Fruit fly (Drosophila melanogaster): ENCODE results near the gene IP3K2.

The IP3K2 gene

DNA sequence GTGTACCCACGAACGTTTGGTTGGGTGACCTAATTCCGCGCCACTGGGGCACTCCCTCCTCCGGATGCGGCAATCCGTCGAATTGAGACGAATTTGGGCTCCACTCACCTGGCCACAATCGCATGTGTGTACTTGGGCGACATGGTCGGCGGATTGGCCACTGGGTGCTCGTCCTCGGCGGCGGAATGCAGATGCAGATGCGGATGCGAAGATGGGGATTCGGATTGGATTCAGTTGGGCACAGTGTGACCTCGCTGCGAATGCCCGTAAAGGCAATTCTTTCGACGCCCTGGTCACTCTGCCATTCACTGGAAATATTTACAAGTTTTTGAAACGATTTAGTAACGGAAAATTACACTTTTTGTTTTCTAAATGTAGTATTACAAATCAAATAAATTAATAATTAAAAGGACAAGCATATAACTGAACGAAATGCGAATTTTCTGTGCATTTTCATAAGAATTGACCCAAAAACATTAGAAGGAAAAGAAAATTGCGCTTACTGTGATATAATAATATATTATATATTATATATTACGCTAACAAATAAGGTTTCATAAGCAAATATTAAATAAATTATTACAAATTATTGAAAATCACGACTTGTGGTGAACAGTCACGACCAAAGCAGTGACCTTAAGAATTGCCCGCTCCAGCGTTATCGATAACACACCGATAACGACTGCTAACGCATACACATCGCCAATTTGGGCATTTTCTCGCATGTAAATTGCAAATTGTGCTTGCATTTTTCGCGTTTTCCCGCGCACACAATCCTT, 6.8 kb upstream of the IP3K2 start, which contains the start of gene CG1622 (continued):
- TF ChIP-seq lilli (GFP tag; optimal IDR thresholded peaks at IDR 0.05) (peak; percentile 21), CG8924 (tag; optimal IDR thresholded peaks at IDR 0.05) (peak; percentile 55), Dp (GFP tag; optimal IDR thresholded peaks at IDR 0.05) (peak; percentile 23), Opbp (GFP tag; IDR thresholded peaks at IDR 0.05; ENCODE audit: partially characterized antibody) (0 out of 3 replicates have a peak, but pooled peaks have one; percentile 32), Xrp1 (GFP tag; IDR thresholded peaks at IDR 0.05) (peak; percentile 33; the same call in 1 of the 2 replicates), Nf-YC (tag; optimal IDR thresholded peaks at IDR 0.05) (peak; percentile 39), CG34376 (GFP tag; optimal IDR thresholded peaks at IDR 0.05) (no peak), CG9437 (GFP tag; optimal IDR thresholded peaks at IDR 0.05) (peak; percentile 3), cas (GFP tag; IDR thresholded peaks at IDR 0.05) (no peak), btn (GFP tag; optimal IDR thresholded peaks at IDR 0.05) (no peak), CG2678 (tag; optimal IDR thresholded peaks at IDR 0.05) (no peak), CG12659 (GFP tag; optimal IDR thresholded peaks at IDR 0.05) (peak; percentile 59), CG6813 (GFP tag; optimal IDR thresholded peaks at IDR 0.05) (no peak), zf30C (GFP tag; optimal IDR thresholded peaks at IDR 0.05) (no peak), CG34224 (GFP tag; IDR thresholded peaks at IDR 0.05; ENCODE audit: partially characterized antibody) (peak; percentile 41; the same call in 1 of the 3 replicates), CG10543 (GFP tag; optimal IDR thresholded peaks at IDR 0.05) (peak; percentile 56), CG5953 (GFP tag; IDR thresholded peaks at IDR 0.05) (no peak), gem (tag; optimal IDR thresholded peaks at IDR 0.05) (no peak), Stat92E (GFP tag; optimal IDR thresholded peaks at IDR 0.05) (peak in 1 of 3 experiments; percentile 31), MESR4 (GFP tag; optimal IDR thresholded peaks at IDR 0.05) (peak; percentile 95), pnt (GFP tag; optimal IDR thresholded peaks at IDR 0.05) (no peak), CG9817 (tag; optimal IDR thresholded peaks at IDR 0.05) (peak; percentile 27), CG10565 (GFP tag; optimal IDR thresholded peaks at IDR 0.05) (no peak), CG13287 (GFP tag; IDR thresholded peaks at IDR 0.05; ENCODE audit: partially characterized antibody) (peak; percentile 34; the same call in 1 of the 2 replicates), Sry-δ (GFP tag; optimal IDR thresholded peaks at IDR 0.05) (peak; percentile 64), Dref (GFP tag; IDR thresholded peaks at IDR 0.05) (peak; percentile 80), ranshi (GFP tag; IDR thresholded peaks at IDR 0.05) (peak; percentile 38; the same call in 1 of the 2 replicates), CTCF (GFP tag; optimal IDR thresholded peaks at IDR 0.05) (no peak), CG6272 (GFP tag; IDR thresholded peaks at IDR 0.05) (0 out of 2 replicates have a peak, but pooled peaks have one; percentile 21), Vsx1 (GFP tag; optimal IDR thresholded peaks at IDR 0.05) (no peak), chinmo (GFP tag; IDR thresholded peaks at IDR 0.05; ENCODE audit: partially characterized antibody) (0 out of 4 replicates have a peak, but pooled peaks have one; percentile 31), lola (GFP tag; optimal IDR thresholded peaks at IDR 0.05) (peak in 1 of 3 experiments; percentile 22), CG9797 (GFP tag; optimal IDR thresholded peaks at IDR 0.05) (peak; percentile 64), dmrt11E (tag; optimal IDR thresholded peaks at IDR 0.05) (peak; percentile 3), sug (tag; optimal IDR thresholded peaks at IDR 0.05) (peak; percentile 51), pfk (GFP tag; optimal IDR thresholded peaks at IDR 0.05) (no peak), CG31224 (GFP tag; IDR thresholded peaks at IDR 0.05) (peak; percentile 47; the same call in 1 of the 2 replicates), kay (GFP tag; optimal IDR thresholded peaks at IDR 0.05) (no peak), HLH54F (GFP tag; optimal IDR thresholded peaks at IDR 0.05) (no peak), tgo (GFP tag; IDR thresholded peaks at IDR 0.05) (peak; percentile 33; the same call in 1 of the 3 replicates), CG1024 (GFP tag; IDR thresholded peaks at IDR 0.05) (no peak), sisA (GFP tag; IDR thresholded peaks at IDR 0.05) (no peak), CG7372 (GFP tag; IDR thresholded peaks at IDR 0.05) (0 out of 2 replicates have a peak, but pooled peaks have one; percentile 24), CG13296 (GFP tag; optimal IDR thresholded peaks at IDR 0.05) (no peak), Ravus (GFP tag; IDR thresholded peaks at IDR 0.05) (no peak), BEAF-32 (GFP tag; optimal IDR thresholded peaks at IDR 0.05) (peak; percentile 47), Gug (GFP tag; IDR thresholded peaks at IDR 0.05) (peak; percentile 60; the same call in 2 of the 4 replicates), CG9215 (GFP tag; IDR thresholded peaks at IDR 0.05) (peak; percentile 18; the same call in 1 of the 2 replicates)

All from whole organism, embryonic.